Fruit fly (Drosophila melanogaster) whole organism, wandering third instar larva: ENCODE data around the gene JTBR.
A peak's percentile ranks its signal among the peaks of the same experiment; 100 is the strongest.

Source experiments
- Abd-B ChIP-seq: fragments of >200 bp; optimal IDR thresholded peaks from 2 replicates; lab custom pipeline; 2017; ENCODE audit warnings: missing biosample characterization, missing genetic modification characterization
- CG32264 ChIP-seq: fragments of 200-800 bp; sonication (Bioruptor generic); optimal IDR thresholded peaks from 2 replicates; lab custom pipeline; 2016; ENCODE audit warnings: missing biosample characterization, missing genetic modification characterization
- CrebA ChIP-seq: fragments of 200-800 bp; sonication (Bioruptor generic); optimal IDR thresholded peaks from 2 replicates; lab custom pipeline; 2016; ENCODE audit warnings: missing biosample characterization, mild to moderate bottlenecking, missing genetic modification characterization, borderline replicate concordance
- Dfd ChIP-seq: fragments of >200 bp; optimal IDR thresholded peaks from 2 replicates; lab custom pipeline; 2017; ENCODE audit warnings: missing biosample characterization, missing genetic modification characterization
- GATAd ChIP-seq: sonication (Bioruptor generic); optimal IDR thresholded peaks from 2 replicates; lab custom pipeline; 2016; ENCODE audit warnings: missing biosample characterization, missing genetic modification characterization
- HLH106 ChIP-seq: fragments of 200-800 bp; optimal IDR thresholded peaks from 3 replicates; lab custom pipeline; 2019; ENCODE audit warnings: missing biosample characterization, mild to moderate bottlenecking, missing genetic modification characterization, moderate library complexity
- Hnf4 ChIP-seq: fragments of 200-800 bp; sonication (Bioruptor generic); optimal IDR thresholded peaks from 2 replicates; lab custom pipeline; 2016; ENCODE audit warnings: missing biosample characterization, mild to moderate bottlenecking, missing genetic modification characterization
- Hr78 ChIP-seq: fragments of >200 bp; optimal IDR thresholded peaks from 2 replicates; lab custom pipeline; 2017; ENCODE audit warnings: missing biosample characterization, missing genetic modification characterization
- Hr83 ChIP-seq: fragments of 200-300 bp; sonication (Bioruptor generic); optimal IDR thresholded peaks from 2 replicates; lab custom pipeline; 2016; ENCODE audit warnings: missing biosample characterization, mild to moderate bottlenecking, missing genetic modification characterization, moderate library complexity; ENCODE audit not compliant: poor library complexity, severe bottlenecking
- Mio ChIP-seq: sonication (Bioruptor generic); optimal IDR thresholded peaks from 2 replicates; lab custom pipeline; 2016; ENCODE audit warnings: missing biosample characterization, missing genetic modification characterization
- Myc ChIP-seq: fragments of >200 bp; optimal IDR thresholded peaks from 2 replicates; lab custom pipeline; 2017
- OdsH ChIP-seq: fragments of 200-800 bp; sonication (Bioruptor generic); optimal IDR thresholded peaks from 2 replicates; lab custom pipeline; 2016; ENCODE audit warnings: missing biosample characterization, mild to moderate bottlenecking, missing genetic modification characterization
- Rel ChIP-seq, 2 experiments: fragments of 200-800 bp; sonication (Bioruptor generic) in 1 of 2; optimal IDR thresholded peaks; 2 replicates in 1 of 2; 3 replicates in 1 of 2; lab custom pipeline; 2016 to 2019; ENCODE audit warnings: mild to moderate bottlenecking in 2 of 2, missing biosample characterization in 2 of 2, missing genetic modification characterization in 2 of 2, moderate library complexity in 1 of 2
- Sp1 ChIP-seq: fragments of 200-800 bp; sonication (Bioruptor generic); optimal IDR thresholded peaks from 3 replicates; lab custom pipeline; 2019; ENCODE audit warnings: missing biosample characterization, mild to moderate bottlenecking, missing genetic modification characterization, moderate library complexity
- br ChIP-seq: fragments of 200-800 bp; sonication (Bioruptor generic); optimal IDR thresholded peaks from 2 replicates; lab custom pipeline; 2016; ENCODE audit warnings: missing biosample characterization, missing genetic modification characterization
- brk ChIP-seq: fragments of 200-800 bp; sonication (Bioruptor generic); optimal IDR thresholded peaks from 2 replicates; lab custom pipeline; 2016; ENCODE audit warnings: missing biosample characterization, mild to moderate bottlenecking, missing genetic modification characterization
- dl ChIP-seq, 2 experiments: fragments of 175-275, 200-275 bp in 1 of 2; fragments of 200-275 bp in 1 of 2; sonication (Bioruptor generic); optimal IDR thresholded peaks; lab custom pipeline; 2018; ENCODE audit warnings: mild to moderate bottlenecking in 2 of 2, missing biosample characterization in 2 of 2, missing genetic modification characterization in 2 of 2, moderate library complexity in 2 of 2; ENCODE audit not compliant: partially characterized antibody in 2 of 2, insufficient read depth in 1 of 2
- dmrt93B ChIP-seq: fragments of 200-800 bp; sonication (Bioruptor generic); optimal IDR thresholded peaks from 2 replicates; lab custom pipeline; 2018; ENCODE audit warnings: missing biosample characterization, mild to moderate bottlenecking, missing genetic modification characterization
- dsf ChIP-seq: sonication (Bioruptor generic); optimal IDR thresholded peaks from 2 replicates; lab custom pipeline; 2016; ENCODE audit warnings: missing biosample characterization, missing genetic modification characterization, borderline replicate concordance
- ey ChIP-seq: fragments of 200-800 bp; sonication (Bioruptor generic); optimal IDR thresholded peaks from 2 replicates; lab custom pipeline; 2016; ENCODE audit warnings: missing biosample characterization, missing genetic modification characterization
- foxo ChIP-seq, 2 experiments: fragments of 200-800 bp; sonication (Bioruptor generic); optimal IDR thresholded peaks; 2 replicates in 1 of 2; 3 replicates in 1 of 2; lab custom pipeline; 2016 to 2017; ENCODE audit warnings: missing biosample characterization in 2 of 2, missing genetic modification characterization in 2 of 2
- fru ChIP-seq: fragments of 200-800 bp; sonication (Bioruptor generic); optimal IDR thresholded peaks from 3 replicates; lab custom pipeline; 2016; ENCODE audit warnings: missing biosample characterization, mild to moderate bottlenecking, missing genetic modification characterization
- h ChIP-seq: fragments of 200-800 bp; sonication (Bioruptor generic); optimal IDR thresholded peaks from 3 replicates; lab custom pipeline; 2016; ENCODE audit warnings: missing biosample characterization, mild to moderate bottlenecking, missing genetic modification characterization
- pan ChIP-seq: fragments of >200 bp; optimal IDR thresholded peaks from 2 replicates; lab custom pipeline; 2017
- rgr ChIP-seq: fragments of 200-800 bp; sonication (Bioruptor generic); optimal IDR thresholded peaks from 3 replicates; lab custom pipeline; 2016; ENCODE audit warnings: missing biosample characterization, mild to moderate bottlenecking, missing genetic modification characterization
- sage ChIP-seq: fragments of 200-800 bp; sonication (Bioruptor generic); optimal IDR thresholded peaks from 2 replicates; lab custom pipeline; 2016; ENCODE audit warnings: missing biosample characterization, mild to moderate bottlenecking, missing genetic modification characterization
- tai ChIP-seq: sonication (Bioruptor generic); optimal IDR thresholded peaks from 2 replicates; lab custom pipeline; 2016; ENCODE audit warnings: missing biosample characterization, missing genetic modification characterization
- usp ChIP-seq: fragments of >200 bp; optimal IDR thresholded peaks from 2 replicates; lab custom pipeline; 2017; ENCODE audit warnings: missing biosample characterization, missing genetic modification characterization
- woc ChIP-seq: sonication (Bioruptor generic); optimal IDR thresholded peaks from 2 replicates; lab custom pipeline; 2016; ENCODE audit warnings: missing biosample characterization, mild to moderate bottlenecking, missing genetic modification characterization

JTBR gene

dm6 chr3L:1841984-1842383, 39.3 kb upstream of the JTBR start, which contains the start of gene Cpr62Bc:
Gene Cpr62Bc, minus strand, starts transcription at chr3L:1842084.
- TF ChIP-seq Hnf4 (no peak), Mio (no peak)

dm6 chr3L:1835064-1835463, 32.4 kb upstream of the JTBR start, which contains the start of gene Cpr62Bb:
Gene Cpr62Bb, minus strand, starts transcription at chr3L:1835164.
- TF ChIP-seq Myc (no peak), rgr (GFP tag; lab: Kevin White, UChicago) (no peak), woc (GFP tag; lab: Kevin White, UChicago) (no peak), dsf (GFP tag; lab: Kevin White, UChicago) (no peak), Hr83 (GFP tag; lab: Kevin White, UChicago) (no peak), ey (no peak), br (GFP tag; lab: Kevin White, UChicago) (no peak), CG32264 (GFP tag; lab: Kevin White, UChicago) (no peak), Hr78 (GFP tag; lab: Kevin White, UChicago) (no peak), pan (lab: Kevin White, UChicago) (no peak), dmrt93B (GFP tag; lab: Kevin White, UChicago) (no peak)

dm6 chr3L:1831753-1832268, 29.2 kb upstream of the JTBR start, which contains the start of gene Cpr62Ba:
Gene Cpr62Ba, minus strand, starts transcription at chr3L:1831783.
- TF ChIP-seq usp (no peak), woc (GFP tag; lab: Kevin White, UChicago) (no peak), Hnf4 (no peak), Myc (peak; percentile 63), sage (GFP tag; lab: Kevin White, UChicago) (no peak)
- TF ChIP-seq, all 38 proteins: peak for 1

- peak; percentile 69 for TF ChIP-seq fru (GFP tag; lab: Kevin White, UChicago)
- TF ChIP-seq Hr83 (GFP tag; lab: Kevin White, UChicago): no peak
- TF ChIP-seq tai (GFP tag; lab: Kevin White, UChicago): no peak
- TF ChIP-seq dl (GFP tag; optimal IDR thresholded peaks at IDR 0.05; lab: Kevin White, UChicago; ENCODE audit: insufficient read depth in 1 of 2, partially characterized antibody in 2 of 2): no peak
- no peak for TF ChIP-seq usp
- TF ChIP-seq Dfd (GFP tag; lab: Kevin White, UChicago): no peak
- TF ChIP-seq rgr (GFP tag; lab: Kevin White, UChicago): peak; percentile 53
- no peak for TF ChIP-seq Rel (GFP tag; optimal IDR thresholded peaks at IDR 0.05; lab: Kevin White, UChicago)
- no peak for TF ChIP-seq Rel (tag; optimal IDR thresholded peaks at IDR 0.05; lab: Kevin White, UChicago)
- TF ChIP-seq h: peak; percentile 59
- TF ChIP-seq OdsH (GFP tag; lab: Kevin White, UChicago): peak; percentile 57
- no peak for TF ChIP-seq brk (GFP tag; lab: Kevin White, UChicago)
- TF ChIP-seq Sp1: peak; percentile 51
- no peak for TF ChIP-seq GATAd (GFP tag; lab: Kevin White, UChicago)
- no peak for TF ChIP-seq CG32264 (GFP tag; lab: Kevin White, UChicago)
- peak; percentile 41 for TF ChIP-seq br (GFP tag; lab: Kevin White, UChicago)
- no peak for TF ChIP-seq CrebA (GFP tag; lab: Kevin White, UChicago)
- peak; percentile 23 for TF ChIP-seq woc (GFP tag; lab: Kevin White, UChicago)
- no peak for TF ChIP-seq Abd-B (GFP tag; lab: Kevin White, UChicago)
- TF ChIP-seq Hnf4: peak; percentile 40
- peak; percentile 62 for TF ChIP-seq HLH106 (tag; lab: Kevin White, UChicago)
- peak in 1 of 2 experiments; percentile 69 for TF ChIP-seq foxo (GFP tag; optimal IDR thresholded peaks at IDR 0.05; lab: Kevin White, UChicago)
- peak; percentile 55 for TF ChIP-seq ey
- TF ChIP-seq dsf (GFP tag; lab: Kevin White, UChicago): no peak
- TF ChIP-seq, all 38 proteins: peak for 11
Measured at dm6 chr3L:1829539-1829938, 26.9 kb upstream of the JTBR start.

dm6 chr3L:1827809-1828371, 25.2 kb upstream of the JTBR start:
- no peak for TF ChIP-seq fru (GFP tag; lab: Kevin White, UChicago)
- peak; percentile 6 for TF ChIP-seq Rel (GFP tag; optimal IDR thresholded peaks at IDR 0.05; lab: Kevin White, UChicago)
- no peak for TF ChIP-seq Rel (tag; optimal IDR thresholded peaks at IDR 0.05; lab: Kevin White, UChicago)
- no peak for TF ChIP-seq Abd-B (GFP tag; lab: Kevin White, UChicago)
- no peak for TF ChIP-seq pan (lab: Kevin White, UChicago)
